Fruit fly (Drosophila melanogaster) whole organism, embryonic: ENCODE results near the gene p23.

Experiments
- CG10959 ChIP-seq: fragments of 200-800 bp; sonication (Bioruptor generic); IDR thresholded peaks from 2 replicates; pipeline ENCODE4 v1.3.6; 2022; ENCODE audit warnings: missing biosample characterization, missing genetic modification characterization
- CG12391 ChIP-seq: fragments of 200-800 bp; sonication (Bioruptor generic); optimal IDR thresholded peaks from 3 replicates; lab custom pipeline; 2018; ENCODE audit warnings: missing biosample characterization, mild to moderate bottlenecking, missing genetic modification characterization, moderate library complexity
- CG12659 ChIP-seq: fragments of 200-800 bp; sonication (Bioruptor generic); optimal IDR thresholded peaks from 3 replicates; lab custom pipeline; 2017; ENCODE audit warnings: mild to moderate bottlenecking, missing biosample characterization, missing genetic modification reagents, missing genetic modification characterization
- CG15011 ChIP-seq: fragments of 200-800 bp; sonication (Bioruptor generic); optimal IDR thresholded peaks from 3 replicates; lab custom pipeline; 2018; ENCODE audit warnings: missing biosample characterization, mild to moderate bottlenecking, missing genetic modification characterization
- CG15269 ChIP-seq: fragments of 200-800 bp; sonication (Bioruptor generic); optimal IDR thresholded peaks from 2 replicates; lab custom pipeline; 2018; ENCODE audit warnings: missing biosample characterization, mild to moderate bottlenecking, missing genetic modification characterization, moderate library complexity
- CG15696 ChIP-seq: fragments of 200-800 bp; sonication (Bioruptor generic); optimal IDR thresholded peaks from 2 replicates; lab custom pipeline; 2019; ENCODE audit warnings: missing biosample characterization, mild to moderate bottlenecking, missing genetic modification characterization, moderate library complexity
- CG1603 ChIP-seq: fragments of 200-800 bp; sonication (Bioruptor generic); optimal IDR thresholded peaks from 2 replicates; lab custom pipeline; 2019; ENCODE audit warnings: missing biosample characterization, mild to moderate bottlenecking, missing genetic modification characterization, moderate library complexity
- CG16863 ChIP-seq: fragments of 200-800 bp; sonication (Bioruptor generic); optimal IDR thresholded peaks from 3 replicates; lab custom pipeline; 2016; ENCODE audit warnings: missing biosample characterization, missing genetic modification characterization
- CG17359 ChIP-seq: fragments of 200-800 bp; sonication (Bioruptor generic); optimal IDR thresholded peaks from 3 replicates; lab custom pipeline; 2018; ENCODE audit warnings: missing biosample characterization, mild to moderate bottlenecking, missing genetic modification characterization, moderate library complexity
- CG17802 ChIP-seq: fragments of 200-800 bp; sonication (Bioruptor generic); optimal IDR thresholded peaks from 2 replicates; lab custom pipeline; 2018; ENCODE audit warnings: missing biosample characterization, mild to moderate bottlenecking, missing genetic modification characterization, moderate library complexity
- CG3281 ChIP-seq: fragments of 200-800 bp; sonication (Bioruptor generic); optimal IDR thresholded peaks from 3 replicates; lab custom pipeline; 2017; ENCODE audit warnings: missing biosample characterization, mild to moderate bottlenecking, missing genetic modification characterization
- CG33557 ChIP-seq: fragments of 200-800 bp; sonication (Bioruptor generic); optimal IDR thresholded peaks from 2 replicates; lab custom pipeline; 2019; ENCODE audit warnings: missing biosample characterization, mild to moderate bottlenecking, missing genetic modification characterization, moderate library complexity
- CG4360 ChIP-seq: fragments of 200-800 bp; sonication (Bioruptor generic); IDR thresholded peaks from 2 replicates; pipeline ENCODE4 v1.3.6; 2022; ENCODE audit warnings: missing biosample characterization, missing genetic modification characterization
- CG4707 ChIP-seq: fragments of 200-800 bp; sonication (Bioruptor generic); optimal IDR thresholded peaks from 2 replicates; lab custom pipeline; 2018; ENCODE audit warnings: missing biosample characterization, mild to moderate bottlenecking, missing genetic modification characterization, moderate library complexity
- CG5180 ChIP-seq: fragments of 200-800 bp; sonication (Bioruptor generic); optimal IDR thresholded peaks from 3 replicates; lab custom pipeline; 2017; ENCODE audit warnings: missing biosample characterization, missing genetic modification characterization, mild to moderate bottlenecking, moderate library complexity, missing genetic modification reagents
- CG8089 ChIP-seq: fragments of 200-800 bp; sonication (Bioruptor generic); optimal IDR thresholded peaks from 3 replicates; lab custom pipeline; 2016; ENCODE audit warnings: missing biosample characterization, missing genetic modification characterization
- CG8924 ChIP-seq: fragments of 200-800 bp; optimal IDR thresholded peaks from 3 replicates; lab custom pipeline; 2019; ENCODE audit warnings: missing biosample characterization, mild to moderate bottlenecking, missing genetic modification characterization, moderate library complexity
- CG9609 ChIP-seq: fragments of 200-800 bp; sonication (Bioruptor generic); optimal IDR thresholded peaks from 3 replicates; lab custom pipeline; 2016; ENCODE audit warnings: missing biosample characterization, missing genetic modification characterization
- CG9817 ChIP-seq: fragments of 200-800 bp; sonication (Bioruptor generic); optimal IDR thresholded peaks from 2 replicates; lab custom pipeline; 2018; ENCODE audit warnings: missing biosample characterization, mild to moderate bottlenecking, missing genetic modification characterization, moderate library complexity
- Camta ChIP-seq: fragments of 200-800 bp; sonication (Bioruptor generic); optimal IDR thresholded peaks from 2 replicates; lab custom pipeline; 2016; ENCODE audit warnings: missing biosample characterization, missing genetic modification characterization
- CoRest ChIP-seq: fragments of 200-800 bp; sonication (Bioruptor generic); optimal IDR thresholded peaks from 3 replicates; lab custom pipeline; 2018; ENCODE audit warnings: missing biosample characterization, mild to moderate bottlenecking, missing genetic modification characterization, moderate library complexity
- ERR ChIP-seq: fragments of 200-800 bp; sonication (Bioruptor generic); optimal IDR thresholded peaks from 2 replicates; lab custom pipeline; 2016; ENCODE audit warnings: missing biosample characterization, missing genetic modification characterization
- Fer1 ChIP-seq: fragments of 200-800 bp; sonication (Bioruptor generic); optimal IDR thresholded peaks from 2 replicates; lab custom pipeline; 2017; ENCODE audit warnings: missing biosample characterization, mild to moderate bottlenecking, missing genetic modification characterization
- Fer2 ChIP-seq: fragments of 200-800 bp; sonication (Bioruptor generic); optimal IDR thresholded peaks from 2 replicates; lab custom pipeline; 2018; ENCODE audit warnings: missing biosample characterization, mild to moderate bottlenecking, missing genetic modification characterization, moderate library complexity
- H15 ChIP-seq: fragments of 200-800 bp; sonication (Bioruptor generic); IDR thresholded peaks from 3 replicates; pipeline ENCODE4 v1.3.6; 2022; ENCODE audit warnings: missing biosample characterization, missing genetic modification characterization
- HLH3B ChIP-seq: fragments of 200-800 bp; sonication (Bioruptor generic); IDR thresholded peaks from 2 replicates; pipeline ENCODE4 v1.3.6; 2022; ENCODE audit warnings: missing biosample characterization, missing genetic modification characterization
- Lhr ChIP-seq: fragments of 200-800 bp; sonication (Bioruptor generic); optimal IDR thresholded peaks from 3 replicates; lab custom pipeline; 2017; ENCODE audit warnings: mild to moderate bottlenecking, missing biosample characterization, missing genetic modification reagents, missing genetic modification characterization
- Meics ChIP-seq: fragments of 200-800 bp; sonication (Bioruptor generic); optimal IDR thresholded peaks from 2 replicates; lab custom pipeline; 2017; ENCODE audit warnings: missing biosample characterization, mild to moderate bottlenecking, missing genetic modification characterization
- NC2α ChIP-seq: fragments of 200-800 bp; sonication (Bioruptor generic); optimal IDR thresholded peaks from 2 replicates; lab custom pipeline; 2016; ENCODE audit warnings: missing biosample characterization, missing genetic modification characterization
- Ravus ChIP-seq: fragments of 200-800 bp; sonication (Bioruptor generic); IDR thresholded peaks from 2 replicates; pipeline ENCODE4 v1.3.6; 2022; ENCODE audit warnings: missing biosample characterization, missing genetic modification characterization
- Stat92E ChIP-seq, 3 experiments: fragments of >200 bp in 2 of 3; fragments of 200-800 bp in 1 of 3; sonication (Bioruptor generic) in 1 of 3; optimal IDR thresholded peaks; 2 replicates each; lab custom pipeline; 2017 to 2019; ENCODE audit warnings: missing biosample characterization in 3 of 3, missing genetic modification characterization in 3 of 3, mild to moderate bottlenecking in 1 of 3, moderate library complexity in 1 of 3
- Xbp1 ChIP-seq: fragments of 200-800 bp; sonication (Bioruptor generic); optimal IDR thresholded peaks from 3 replicates; lab custom pipeline; 2016; ENCODE audit warnings: missing biosample characterization, mild to moderate bottlenecking, missing genetic modification characterization
- YL-1 ChIP-seq: fragments of 200-800 bp; sonication (Bioruptor generic); optimal IDR thresholded peaks from 3 replicates; lab custom pipeline; 2017; ENCODE audit warnings: missing biosample characterization, mild to moderate bottlenecking, missing genetic modification characterization
- ab ChIP-seq: fragments of 200-800 bp; sonication (Bioruptor generic); optimal IDR thresholded peaks from 2 replicates; lab custom pipeline; 2016; ENCODE audit warnings: missing biosample characterization, missing genetic modification characterization
- abd-A ChIP-seq: fragments of 200-800 bp; sonication (Bioruptor generic); optimal IDR thresholded peaks from 3 replicates; lab custom pipeline; 2019; ENCODE audit warnings: missing biosample characterization, mild to moderate bottlenecking, missing genetic modification characterization, moderate library complexity
- ac ChIP-seq: fragments of 200-800 bp; sonication (Bioruptor generic); optimal IDR thresholded peaks from 3 replicates; lab custom pipeline; 2017; ENCODE audit warnings: missing biosample characterization, mild to moderate bottlenecking, missing genetic modification characterization
- bigmax ChIP-seq: fragments of 200-800 bp; sonication (Bioruptor generic); optimal IDR thresholded peaks from 2 replicates; lab custom pipeline; 2018; ENCODE audit warnings: missing biosample characterization, mild to moderate bottlenecking, missing genetic modification characterization
- br ChIP-seq: fragments of >200 bp; optimal IDR thresholded peaks from 2 replicates; lab custom pipeline; 2017
- chm ChIP-seq: fragments of 200-800 bp; sonication (Bioruptor generic); IDR thresholded peaks from 2 replicates; pipeline ENCODE4 v1.3.6; 2022; ENCODE audit warnings: missing biosample characterization, missing genetic modification characterization
- croc ChIP-seq: fragments of 200-800 bp; sonication (Bioruptor generic); conservative IDR thresholded peaks from 3 replicates; pipeline ENCODE4 v1.3.6; 2022; ENCODE audit warnings: missing biosample characterization, missing genetic modification characterization
- kni ChIP-seq: fragments of 200-800 bp; sonication (Bioruptor generic); optimal IDR thresholded peaks from 3 replicates; lab custom pipeline; 2017; ENCODE audit warnings: mild to moderate bottlenecking, missing biosample characterization, missing genetic modification reagents, missing genetic modification characterization
- mirr ChIP-seq: fragments of 200-800 bp; sonication (Bioruptor generic); optimal IDR thresholded peaks from 3 replicates; lab custom pipeline; 2018; ENCODE audit warnings: missing biosample characterization, mild to moderate bottlenecking, missing genetic modification characterization
- odd ChIP-seq: fragments of 200-800 bp; sonication (Bioruptor generic); optimal IDR thresholded peaks from 2 replicates; lab custom pipeline; 2017; ENCODE audit warnings: missing biosample characterization, mild to moderate bottlenecking, missing genetic modification characterization
- sc ChIP-seq, 3 experiments: fragments of >200 bp in 2 of 3; fragments of 200-800 bp in 1 of 3; sonication (Bioruptor generic) in 1 of 3; optimal IDR thresholded peaks; 2 replicates in 2 of 3; 3 replicates in 1 of 3; lab custom pipeline; 2017; ENCODE audit warnings: mild to moderate bottlenecking in 1 of 3, missing biosample characterization in 1 of 3, missing genetic modification characterization in 1 of 3, missing genetic modification reagents in 1 of 3
- unc-4 ChIP-seq: fragments of 200-800 bp; sonication (Bioruptor generic); IDR thresholded peaks from 2 replicates; pipeline ENCODE4 v1.3.6; 2022; ENCODE audit warnings: missing biosample characterization, missing genetic modification characterization; ENCODE audit not compliant: partially characterized antibody
- vfl ChIP-seq: fragments of 200-800 bp; sonication (Bioruptor generic); optimal IDR thresholded peaks from 2 replicates; lab custom pipeline; 2016; ENCODE audit warnings: missing biosample characterization, missing genetic modification characterization
- wek ChIP-seq: fragments of 200-800 bp; sonication (Bioruptor generic); optimal IDR thresholded peaks from 3 replicates; lab custom pipeline; 2018; ENCODE audit warnings: missing biosample characterization, mild to moderate bottlenecking, missing genetic modification characterization, moderate library complexity
- zen2 ChIP-seq: fragments of 200-800 bp; sonication (Bioruptor generic); IDR thresholded peaks from 3 replicates; pipeline ENCODE4 v1.3.6; 2022; ENCODE audit warnings: missing biosample characterization, missing genetic modification characterization; ENCODE audit not compliant: partially characterized antibody
- zfh1 ChIP-seq: fragments of 200-800 bp; sonication (Bioruptor generic); IDR thresholded peaks from 3 replicates; pipeline ENCODE4 v1.3.6; 2022; ENCODE audit warnings: missing biosample characterization, missing genetic modification characterization

p23 gene

dm6 chr3R:9702567-9702966, 24.8 kb downstream of the p23 start (continued):
- TF ChIP-seq CG4360 (GFP tag; lab: Robert Waterston, UW) (no peak), croc (GFP tag; lab: Robert Waterston, UW) (peak; percentile 76), Meics (GFP tag; lab: Kevin White, UChicago) (peak; percentile 89), YL-1 (GFP tag; lab: Kevin White, UChicago) (peak; percentile 75), CG17802 (peak; percentile 69), CG1603 (tag; lab: Kevin White, UChicago) (peak; percentile 89), ac (GFP tag; lab: Kevin White, UChicago) (peak; percentile 82), CG33557 (GFP tag; lab: Kevin White, UChicago) (peak; percentile 42), H15 (GFP tag; lab: Robert Waterston, UW) (no peak), Fer2 (tag; lab: Kevin White, UChicago) (peak; percentile 51), CG3281 (GFP tag; lab: Kevin White, UChicago) (peak; percentile 90), Stat92E (GFP tag; optimal IDR thresholded peaks at IDR 0.05; lab: Kevin White, UChicago) (peak in 1 of 3 experiments; percentile 49), HLH3B (GFP tag; lab: Robert Waterston, UW) (no peak), CG15269 (peak; percentile 93), vfl (GFP tag; lab: Kevin White, UChicago) (peak; percentile 81), mirr (GFP tag; lab: Kevin White, UChicago) (peak; percentile 73), chm (GFP tag; lab: Robert Waterston, UW) (no peak), zfh1 (no peak), Fer1 (peak; percentile 91), CG9817 (peak; percentile 84), sc (optimal IDR thresholded peaks at IDR 0.05; lab: Kevin White, UChicago) (no peak), sc (GFP tag; optimal IDR thresholded peaks at IDR 0.05; lab: Kevin White, UChicago) (peak; percentile 79), CG5180 (GFP tag; lab: Kevin White, UChicago) (peak; percentile 69), CG15696 (peak; percentile 69), abd-A (tag; lab: Kevin White, UChicago) (peak; percentile 22), kni (GFP tag; lab: Kevin White, UChicago) (peak; percentile 12), CG8924 (tag; lab: Kevin White, UChicago) (peak; percentile 92), unc-4 (GFP tag; lab: Robert Waterston, UW) (no peak), Camta (GFP tag; lab: Kevin White, UChicago) (peak; percentile 82), CoRest (peak; percentile 90), br (lab: Kevin White, UChicago) (no peak), CG12659 (GFP tag; lab: Kevin White, UChicago) (peak; percentile 91), bigmax (peak; percentile 57), Ravus (no peak), wek (GFP tag; lab: Kevin White, UChicago) (peak; percentile 80), odd (GFP tag; lab: Kevin White, UChicago) (peak; percentile 89), CG9609 (peak; percentile 61), CG17359 (tag; lab: Kevin White, UChicago) (peak; percentile 95), Xbp1 (GFP tag; lab: Kevin White, UChicago) (peak; percentile 89), CG10959 (no peak), CG8089 (GFP tag; lab: Kevin White, UChicago) (peak; percentile 80), Lhr (GFP tag; lab: Kevin White, UChicago) (peak; percentile 57), NC2α (peak; percentile 72), zen2 (GFP tag; lab: Robert Waterston, UW) (no peak), CG4707 (peak; percentile 81), ERR (GFP tag; lab: Kevin White, UChicago) (peak; percentile 73), CG12391 (tag; lab: Kevin White, UChicago) (peak; percentile 91), ab (GFP tag; lab: Kevin White, UChicago) (peak; percentile 70), CG15011 (GFP tag; lab: Kevin White, UChicago) (peak; percentile 86), CG16863 (GFP tag; lab: Kevin White, UChicago) (peak; percentile 86)
